Fruit fly (Drosophila melanogaster) whole organism, embryonic: ENCODE results near the gene CG8301.
A peak's percentile ranks its signal among the peaks of the same experiment; 100 is the strongest.

ENCODE experiments used
- Blimp-1 ChIP-seq: fragments of 200-800 bp; sonication (Bioruptor generic); optimal IDR thresholded peaks from 3 replicates; lab custom pipeline; 2018; ENCODE audit warnings: missing biosample characterization, missing genetic modification characterization, mild to moderate bottlenecking, moderate library complexity, missing genetic modification reagents
- CG11093 ChIP-seq: fragments of 200-800 bp; sonication (Bioruptor generic); IDR thresholded peaks from 3 replicates; pipeline ENCODE4 v1.3.6; 2022; ENCODE audit warnings: missing biosample characterization, missing genetic modification characterization
- CG11398 ChIP-seq: fragments of 200-800 bp; sonication (Bioruptor generic); optimal IDR thresholded peaks from 2 replicates; lab custom pipeline; 2016; ENCODE audit warnings: missing biosample characterization, missing genetic modification characterization
- CG13296 ChIP-seq: fragments of 200-800 bp; sonication (Bioruptor generic); optimal IDR thresholded peaks from 3 replicates; lab custom pipeline; 2018; ENCODE audit warnings: missing biosample characterization, mild to moderate bottlenecking, missing genetic modification characterization
- CG14441 ChIP-seq: fragments of 200-800 bp; sonication (Bioruptor generic); IDR thresholded peaks from 2 replicates; pipeline ENCODE4 v1.3.6; 2022; ENCODE audit warnings: missing biosample characterization, missing genetic modification characterization
- CG17568 ChIP-seq: fragments of 200-800 bp; sonication (Bioruptor generic); optimal IDR thresholded peaks from 2 replicates; lab custom pipeline; 2018; ENCODE audit warnings: missing biosample characterization, mild to moderate bottlenecking, missing genetic modification characterization, moderate library complexity
- CG2116 ChIP-seq: fragments of 200-800 bp; sonication (Bioruptor generic); optimal IDR thresholded peaks from 3 replicates; lab custom pipeline; 2018; ENCODE audit warnings: missing biosample characterization, mild to moderate bottlenecking, missing genetic modification characterization
- CG33213 ChIP-seq: fragments of 200-800 bp; sonication (Bioruptor generic); optimal IDR thresholded peaks from 3 replicates; lab custom pipeline; 2016; ENCODE audit warnings: missing biosample characterization, missing genetic modification characterization
- CG34376 ChIP-seq: fragments of 200-800 bp; sonication (Bioruptor generic); optimal IDR thresholded peaks from 2 replicates; lab custom pipeline; 2018; ENCODE audit warnings: missing biosample characterization, mild to moderate bottlenecking, missing genetic modification characterization
- CG3838 ChIP-seq: fragments of 200-800 bp; sonication (Bioruptor generic); optimal IDR thresholded peaks from 3 replicates; lab custom pipeline; 2016; ENCODE audit warnings: missing biosample characterization, missing genetic modification characterization
- CG4360 ChIP-seq: fragments of 200-800 bp; sonication (Bioruptor generic); IDR thresholded peaks from 2 replicates; pipeline ENCODE4 v1.3.6; 2022; ENCODE audit warnings: missing biosample characterization, missing genetic modification characterization
- CG6854 ChIP-seq: fragments of 200-800 bp; sonication (Bioruptor generic); optimal IDR thresholded peaks from 3 replicates; lab custom pipeline; 2017; ENCODE audit warnings: missing biosample characterization, mild to moderate bottlenecking, missing genetic modification characterization
- CG8944 ChIP-seq: fragments of 200-800 bp; sonication (Bioruptor generic); optimal IDR thresholded peaks from 3 replicates; lab custom pipeline; 2016; ENCODE audit warnings: missing biosample characterization, missing genetic modification characterization
- Camta ChIP-seq: fragments of 200-800 bp; sonication (Bioruptor generic); optimal IDR thresholded peaks from 2 replicates; lab custom pipeline; 2016; ENCODE audit warnings: missing biosample characterization, missing genetic modification characterization
- CkIIα-i1 ChIP-seq: fragments of 200-800 bp; sonication (Bioruptor generic); IDR thresholded peaks from 2 replicates; pipeline ENCODE4 v1.3.6; 2022; ENCODE audit warnings: missing biosample characterization, missing genetic modification characterization
- CoRest ChIP-seq: fragments of 200-800 bp; sonication (Bioruptor generic); optimal IDR thresholded peaks from 3 replicates; lab custom pipeline; 2018; ENCODE audit warnings: missing biosample characterization, mild to moderate bottlenecking, missing genetic modification characterization, moderate library complexity
- Dek ChIP-seq: fragments of 200-800 bp; sonication (Bioruptor generic); optimal IDR thresholded peaks from 3 replicates; lab custom pipeline; 2019; ENCODE audit warnings: missing biosample characterization, mild to moderate bottlenecking, missing genetic modification characterization, moderate library complexity
- Dll ChIP-seq: fragments of 200-800 bp; sonication (Bioruptor generic); IDR thresholded peaks from 4 replicates; pipeline ENCODE4 v1.3.6; 2022; ENCODE audit warnings: missing biosample characterization, missing genetic modification characterization; ENCODE audit not compliant: partially characterized antibody
- E2f1 ChIP-seq: fragments of 200-800 bp; sonication (Bioruptor generic); IDR thresholded peaks from 2 replicates; pipeline ENCODE4 v1.3.6; 2022; ENCODE audit warnings: missing biosample characterization, missing genetic modification characterization
- Gug ChIP-seq: fragments of 200-800 bp; sonication (Bioruptor generic); IDR thresholded peaks from 4 replicates; pipeline ENCODE4 v1.3.6; 2022; ENCODE audit warnings: missing biosample characterization, missing genetic modification characterization
- HLHmδ ChIP-seq: fragments of 200-800 bp; sonication (Bioruptor generic); optimal IDR thresholded peaks from 2 replicates; lab custom pipeline; 2018; ENCODE audit warnings: missing biosample characterization, mild to moderate bottlenecking, missing genetic modification characterization, moderate library complexity
- HmgD ChIP-seq: fragments of 200-800 bp; sonication (Bioruptor generic); optimal IDR thresholded peaks from 3 replicates; lab custom pipeline; 2016; ENCODE audit warnings: missing biosample characterization, missing genetic modification characterization
- MTF-1 ChIP-seq: fragments of 200-800 bp; sonication (Bioruptor generic); optimal IDR thresholded peaks from 2 replicates; lab custom pipeline; 2018; ENCODE audit warnings: missing biosample characterization, mild to moderate bottlenecking, missing genetic modification characterization, borderline replicate concordance
- NC2β ChIP-seq: fragments of 200-800 bp; sonication (Bioruptor generic); optimal IDR thresholded peaks from 2 replicates; lab custom pipeline; 2016; ENCODE audit warnings: missing biosample characterization, missing genetic modification characterization
- Nf-YC ChIP-seq: fragments of 200-800 bp; optimal IDR thresholded peaks from 3 replicates; lab custom pipeline; 2019; ENCODE audit warnings: missing biosample characterization, mild to moderate bottlenecking, missing genetic modification characterization, moderate library complexity
- Tbp ChIP-seq: fragments of >200 bp; optimal IDR thresholded peaks from 2 replicates; lab custom pipeline; 2018; ENCODE audit warnings: missing biosample characterization, missing genetic modification characterization
- Trl ChIP-seq, 3 experiments: fragments of >200 bp in 2 of 3; fragments of 200-800 bp in 1 of 3; sonication (Bioruptor generic) in 1 of 3; optimal IDR thresholded peaks; 2 replicates in 1 of 3; 3 replicates in 2 of 3; lab custom pipeline; 2016 to 2017; ENCODE audit warnings: missing biosample characterization in 1 of 3, missing genetic modification characterization in 1 of 3
- Usf ChIP-seq: fragments of 200-800 bp; sonication (Bioruptor generic); optimal IDR thresholded peaks from 2 replicates; lab custom pipeline; 2017; ENCODE audit warnings: missing genotype, missing biosample characterization, missing genetic modification characterization
- ase ChIP-seq: fragments of 200-800 bp; sonication (Bioruptor generic); IDR thresholded peaks from 3 replicates; pipeline ENCODE4 v1.3.6; 2022; ENCODE audit warnings: missing biosample characterization, missing genetic modification characterization
- ato ChIP-seq: fragments of 200-800 bp; sonication (Bioruptor generic); IDR thresholded peaks from 2 replicates; pipeline ENCODE4 v1.3.6; 2022; ENCODE audit warnings: missing biosample characterization, missing genetic modification characterization; ENCODE audit not compliant: partially characterized antibody
- bigmax ChIP-seq: fragments of 200-800 bp; sonication (Bioruptor generic); optimal IDR thresholded peaks from 2 replicates; lab custom pipeline; 2018; ENCODE audit warnings: missing biosample characterization, mild to moderate bottlenecking, missing genetic modification characterization
- caup ChIP-seq: fragments of 200-800 bp; sonication (Bioruptor generic); optimal IDR thresholded peaks from 3 replicates; lab custom pipeline; 2017; ENCODE audit warnings: missing biosample characterization, mild to moderate bottlenecking, missing genetic modification characterization, moderate library complexity; ENCODE audit not compliant: severe bottlenecking
- chn ChIP-seq: fragments of 200-800 bp; sonication (Bioruptor generic); optimal IDR thresholded peaks from 2 replicates; lab custom pipeline; 2016; ENCODE audit warnings: missing biosample characterization, missing genetic modification characterization
- grau ChIP-seq: fragments of 200-800 bp; optimal IDR thresholded peaks from 3 replicates; lab custom pipeline; 2019; ENCODE audit warnings: missing biosample characterization, mild to moderate bottlenecking, missing genetic modification characterization, moderate library complexity
- grn ChIP-seq: fragments of 200-800 bp; sonication (Bioruptor generic); optimal IDR thresholded peaks from 3 replicates; lab custom pipeline; 2017; ENCODE audit warnings: missing biosample characterization, missing genetic modification characterization
- gro ChIP-seq: fragments of 200-800 bp; sonication (Bioruptor generic); optimal IDR thresholded peaks from 2 replicates; lab custom pipeline; 2016; ENCODE audit warnings: missing biosample characterization, missing genetic modification characterization
- mam ChIP-seq: fragments of 200-800 bp; sonication (Bioruptor generic); optimal IDR thresholded peaks from 3 replicates; lab custom pipeline; 2016; ENCODE audit warnings: missing biosample characterization, missing genetic modification characterization
- nau ChIP-seq: fragments of 200-800 bp; sonication (Bioruptor generic); optimal IDR thresholded peaks from 3 replicates; lab custom pipeline; 2017; ENCODE audit warnings: missing biosample characterization, mild to moderate bottlenecking, missing genetic modification characterization, missing genetic modification reagents
- nerfin-1 ChIP-seq: fragments of 200-800 bp; sonication (Bioruptor generic); optimal IDR thresholded peaks from 3 replicates; lab custom pipeline; 2019; ENCODE audit warnings: missing biosample characterization, mild to moderate bottlenecking, missing genetic modification characterization, moderate library complexity
- onecut ChIP-seq: fragments of 200-800 bp; sonication (Bioruptor generic); IDR thresholded peaks from 2 replicates; pipeline ENCODE4 v1.3.6; 2022; ENCODE audit warnings: missing biosample characterization, missing genetic modification characterization
- prd ChIP-seq, 3 experiments: fragments of >200 bp in 2 of 3; fragments of 200-800 bp in 1 of 3; sonication (Bioruptor generic) in 1 of 3; optimal IDR thresholded peaks in 2 of 3; IDR thresholded peaks in 1 of 3; 2 replicates in 2 of 3; 3 replicates in 1 of 3; pipeline versions ENCODE4 v1.3.6 to Lab custom; 2017 to 2022; ENCODE audit warnings: missing biosample characterization in 1 of 3, missing genetic modification characterization in 1 of 3
- sens ChIP-seq: fragments of 200-800 bp; sonication (Bioruptor generic); peaks from one replicate; lab custom pipeline; 2016; ENCODE audit warnings: missing biosample characterization, missing genetic modification characterization
- shn ChIP-seq: fragments of 200-800 bp; sonication (Bioruptor generic); optimal IDR thresholded peaks from 3 replicates; lab custom pipeline; 2016; ENCODE audit warnings: missing biosample characterization, missing genetic modification characterization
- sisA ChIP-seq: fragments of 200-800 bp; sonication (Bioruptor generic); IDR thresholded peaks from 2 replicates; pipeline ENCODE4 v1.3.6; 2022; ENCODE audit warnings: missing biosample characterization, missing genetic modification characterization
- slbo ChIP-seq: fragments of 200-800 bp; sonication (Bioruptor generic); IDR thresholded peaks from 2 replicates; pipeline ENCODE4 v1.3.6; 2022; ENCODE audit warnings: missing biosample characterization, missing genetic modification characterization
- so ChIP-seq: fragments of 200-800 bp; sonication (Bioruptor generic); IDR thresholded peaks from 3 replicates; pipeline ENCODE4 v1.3.6; 2022; ENCODE audit warnings: missing biosample characterization, missing genetic modification characterization
- usp ChIP-seq: fragments of >200 bp; optimal IDR thresholded peaks from 2 replicates; lab custom pipeline; 2017; ENCODE audit warnings: missing biosample characterization, missing genetic modification characterization
- zf30C ChIP-seq: fragments of 200-800 bp; sonication (Bioruptor generic); optimal IDR thresholded peaks from 3 replicates; lab custom pipeline; 2018; ENCODE audit warnings: missing biosample characterization, mild to moderate bottlenecking, missing genetic modification characterization

CG8301 gene

dm6 chr3R:9577382-9578137, 3.5 kb upstream of the CG8301 start, which contains the start of the genes Kap-alpha3 and Son (continued):
- TF ChIP-seq E2f1 (GFP tag; lab: Robert Waterston, UW) = no peak; the same call in none of the 2 replicates
- no peak for TF ChIP-seq CkIIα-i1 (GFP tag; lab: Robert Waterston, UW)
- TF ChIP-seq Tbp (GFP tag; lab: Kevin White, UChicago) = no peak
- TF ChIP-seq CG33213 = peak; percentile 96
- TF ChIP-seq Camta (GFP tag; lab: Kevin White, UChicago) = peak; percentile 95
- TF ChIP-seq bigmax (GFP tag; lab: Kevin White, UChicago) = peak; percentile 69
- TF ChIP-seq Trl (optimal IDR thresholded peaks at IDR 0.05; lab: Kevin White, UChicago) = no peak
- peak; percentile 95 for TF ChIP-seq Trl (GFP tag; optimal IDR thresholded peaks at IDR 0.05; lab: Kevin White, UChicago)
- TF ChIP-seq CoRest (tag; lab: Kevin White, UChicago) = peak; percentile 92
- TF ChIP-seq Dek (tag; lab: Kevin White, UChicago) = peak; percentile 87
- TF ChIP-seq ato (GFP tag; lab: Robert Waterston, UW) = no peak
- TF ChIP-seq CG8944 = peak; percentile 93
- TF ChIP-seq prd (optimal IDR thresholded peaks at IDR 0.05; lab: Kevin White, UChicago) = no peak
- peak; percentile 89 for TF ChIP-seq prd (GFP tag; IDR thresholded peaks at IDR 0.05; lab: Robert Waterston, UW)
- TF ChIP-seq caup = peak; percentile 96
- peak; percentile 87 for TF ChIP-seq CG14441 (GFP tag; lab: Robert Waterston, UW)
- peak; percentile 98 for TF ChIP-seq CG34376 (GFP tag; lab: Kevin White, UChicago)
- peak; percentile 48 for TF ChIP-seq zf30C
- TF ChIP-seq ase (GFP tag; lab: Robert Waterston, UW) = peak; percentile 84
- TF ChIP-seq sens (GFP tag; lab: Kevin White, UChicago) = peak; percentile 99
- TF ChIP-seq CG4360 = no peak
- peak; percentile 93 for TF ChIP-seq gro (GFP tag; lab: Kevin White, UChicago)
- TF ChIP-seq CG2116 (GFP tag; lab: Kevin White, UChicago) = peak; percentile 99
- TF ChIP-seq sisA (GFP tag; lab: Robert Waterston, UW) = peak; percentile 82
- peak; percentile 79 for TF ChIP-seq CG11093 (GFP tag; lab: Robert Waterston, UW)
- TF ChIP-seq CG6854 (GFP tag; lab: Kevin White, UChicago) = peak; percentile 90
- peak; percentile 89 for TF ChIP-seq Nf-YC (tag; lab: Kevin White, UChicago)
- TF ChIP-seq chn = peak; percentile 93
- peak; percentile 97 for TF ChIP-seq CG13296
- peak; percentile 72; the same call in 2 of the 3 replicates for TF ChIP-seq so
- TF ChIP-seq CG11398 (GFP tag; lab: Kevin White, UChicago) = peak; percentile 87
- no peak for TF ChIP-seq nau (GFP tag; lab: Kevin White, UChicago)
- TF ChIP-seq slbo (GFP tag; lab: Robert Waterston, UW) = peak; percentile 93
- peak; percentile 83 for TF ChIP-seq CG3838 (GFP tag; lab: Kevin White, UChicago)
- TF ChIP-seq Usf = peak; percentile 84
- peak; percentile 96 for TF ChIP-seq shn
- TF ChIP-seq grn (GFP tag; lab: Kevin White, UChicago) = peak; percentile 87
- peak; percentile 95 for TF ChIP-seq mam (GFP tag; lab: Kevin White, UChicago)
- peak; percentile 87 for TF ChIP-seq onecut (GFP tag; lab: Robert Waterston, UW)
- TF ChIP-seq Blimp-1 (GFP tag; lab: Kevin White, UChicago) = peak; percentile 70
- TF ChIP-seq grau = peak; percentile 88
- TF ChIP-seq usp (GFP tag; lab: Kevin White, UChicago) = no peak
- peak; percentile 94 for TF ChIP-seq Dll (GFP tag; lab: Robert Waterston, UW)
- TF ChIP-seq HLHmδ (GFP tag; lab: Kevin White, UChicago) = peak; percentile 97
- TF ChIP-seq HmgD (GFP tag; lab: Kevin White, UChicago) = peak; percentile 84
- TF ChIP-seq nerfin-1 = peak; percentile 90
- TF ChIP-seq MTF-1 = peak; percentile 96
- TF ChIP-seq CG17568 = peak; percentile 88
- TF ChIP-seq Gug (GFP tag; lab: Robert Waterston, UW) = peak; percentile 81
- TF ChIP-seq NC2β (GFP tag; lab: Kevin White, UChicago) = peak; percentile 97
